Fruit fly (Drosophila melanogaster) whole organism, embryonic: ENCODE results near the gene CG14071.

ENCODE experiments used
- Aef1 ChIP-seq: fragments of 200-800 bp; sonication (Bioruptor generic); IDR thresholded peaks from 3 replicates; pipeline ENCODE4 v1.3.6; 2022; ENCODE audit warnings: missing biosample characterization, missing genetic modification characterization
- BtbVII ChIP-seq: fragments of 200-800 bp; sonication (Bioruptor generic); optimal IDR thresholded peaks from 3 replicates; lab custom pipeline; 2017; ENCODE audit warnings: missing biosample characterization, mild to moderate bottlenecking, missing genetic modification characterization
- CG10209 ChIP-seq: fragments of 200-800 bp; sonication (Bioruptor generic); optimal IDR thresholded peaks from 3 replicates; lab custom pipeline; 2017; ENCODE audit warnings: missing biosample characterization, mild to moderate bottlenecking, missing genetic modification characterization, missing genetic modification reagents
- CG10979 ChIP-seq: fragments of 200-800 bp; sonication (Bioruptor generic); optimal IDR thresholded peaks from 2 replicates; lab custom pipeline; 2018; ENCODE audit warnings: missing biosample characterization, mild to moderate bottlenecking, missing genetic modification characterization, moderate library complexity
- CG11085 ChIP-seq: fragments of 200-800 bp; sonication (Bioruptor generic); IDR thresholded peaks from 2 replicates; pipeline ENCODE4 v1.3.6; 2022; ENCODE audit warnings: missing biosample characterization, missing genetic modification characterization
- CG12104 ChIP-seq: fragments of 200-800 bp; sonication (Bioruptor generic); optimal IDR thresholded peaks from 3 replicates; lab custom pipeline; 2016; ENCODE audit warnings: missing biosample characterization, missing genetic modification characterization
- CG12659 ChIP-seq: fragments of 200-800 bp; sonication (Bioruptor generic); optimal IDR thresholded peaks from 3 replicates; lab custom pipeline; 2017; ENCODE audit warnings: mild to moderate bottlenecking, missing biosample characterization, missing genetic modification reagents, missing genetic modification characterization
- CG1647 ChIP-seq: fragments of 200-800 bp; sonication (Bioruptor generic); optimal IDR thresholded peaks from 3 replicates; lab custom pipeline; 2016; ENCODE audit warnings: missing biosample characterization, missing genetic modification characterization
- CG17359 ChIP-seq: fragments of 200-800 bp; sonication (Bioruptor generic); optimal IDR thresholded peaks from 3 replicates; lab custom pipeline; 2018; ENCODE audit warnings: missing biosample characterization, mild to moderate bottlenecking, missing genetic modification characterization, moderate library complexity
- CG18619 ChIP-seq: fragments of 200-800 bp; sonication (Bioruptor generic); optimal IDR thresholded peaks from 3 replicates; lab custom pipeline; 2017; ENCODE audit warnings: missing biosample characterization, mild to moderate bottlenecking, missing genetic modification characterization
- CG2116 ChIP-seq: fragments of 200-800 bp; sonication (Bioruptor generic); optimal IDR thresholded peaks from 3 replicates; lab custom pipeline; 2018; ENCODE audit warnings: missing biosample characterization, mild to moderate bottlenecking, missing genetic modification characterization
- CG2120 ChIP-seq: fragments of 200-800 bp; sonication (Bioruptor generic); optimal IDR thresholded peaks from 3 replicates; lab custom pipeline; 2016; ENCODE audit warnings: missing biosample characterization, missing genetic modification characterization
- CG2889 ChIP-seq: fragments of 200-800 bp; sonication (Bioruptor generic); IDR thresholded peaks from 3 replicates; pipeline ENCODE4 v1.3.6; 2022; ENCODE audit warnings: missing biosample characterization, missing genetic modification characterization
- CG30020 ChIP-seq: fragments of 200-800 bp; optimal IDR thresholded peaks from 2 replicates; lab custom pipeline; 2019; ENCODE audit warnings: missing biosample characterization, mild to moderate bottlenecking, missing genetic modification characterization, moderate library complexity
- CG5245 ChIP-seq: fragments of 200-800 bp; sonication (Bioruptor generic); optimal IDR thresholded peaks from 3 replicates; lab custom pipeline; 2016; ENCODE audit warnings: missing biosample characterization, missing genetic modification characterization
- CG5953 ChIP-seq: fragments of 200-800 bp; sonication (Bioruptor generic); IDR thresholded peaks from 2 replicates; pipeline ENCODE4 v1.3.6; 2022; ENCODE audit warnings: missing biosample characterization, missing genetic modification characterization
- CG7928 ChIP-seq: fragments of 200-800 bp; sonication (Bioruptor generic); optimal IDR thresholded peaks from 2 replicates; lab custom pipeline; 2017; ENCODE audit warnings: missing biosample characterization, mild to moderate bottlenecking, missing genetic modification characterization
- ERR ChIP-seq: fragments of 200-800 bp; sonication (Bioruptor generic); optimal IDR thresholded peaks from 2 replicates; lab custom pipeline; 2016; ENCODE audit warnings: missing biosample characterization, missing genetic modification characterization
- Ets65A ChIP-seq: fragments of 200-800 bp; sonication (Bioruptor generic); peaks from one replicate; lab custom pipeline; 2016; ENCODE audit warnings: missing biosample characterization, missing genetic modification characterization
- GATAe ChIP-seq: fragments of 200-800 bp; sonication (Bioruptor generic); conservative IDR thresholded peaks from 2 replicates; pipeline ENCODE4 v1.3.6; 2022; ENCODE audit warnings: missing biosample characterization, missing genetic modification characterization
- Jarid2 ChIP-seq: fragments of 200-800 bp; sonication (Bioruptor generic); optimal IDR thresholded peaks from 3 replicates; lab custom pipeline; 2017; ENCODE audit warnings: mild to moderate bottlenecking, missing biosample characterization, missing genetic modification reagents, missing genetic modification characterization
- Lhr ChIP-seq: fragments of 200-800 bp; sonication (Bioruptor generic); optimal IDR thresholded peaks from 3 replicates; lab custom pipeline; 2017; ENCODE audit warnings: mild to moderate bottlenecking, missing biosample characterization, missing genetic modification reagents, missing genetic modification characterization
- MBD-R2 ChIP-seq: fragments of 200-800 bp; sonication (Bioruptor generic); IDR thresholded peaks from 2 replicates; pipeline ENCODE4 v1.3.6; 2022; ENCODE audit warnings: missing biosample characterization, missing genetic modification characterization
- Mad ChIP-seq: fragments of 200-800 bp; sonication (Bioruptor generic); optimal IDR thresholded peaks from 2 replicates; lab custom pipeline; 2016; ENCODE audit warnings: missing biosample characterization, missing genetic modification characterization
- Nf-YC ChIP-seq: fragments of 200-800 bp; optimal IDR thresholded peaks from 3 replicates; lab custom pipeline; 2019; ENCODE audit warnings: missing biosample characterization, mild to moderate bottlenecking, missing genetic modification characterization, moderate library complexity
- Opbp ChIP-seq: fragments of 200-800 bp; sonication (Bioruptor generic); IDR thresholded peaks from 3 replicates; pipeline ENCODE4 v1.3.6; 2022; ENCODE audit warnings: missing biosample characterization, missing genetic modification characterization; ENCODE audit not compliant: partially characterized antibody
- Optix ChIP-seq: fragments of 200-800 bp; sonication (Bioruptor generic); IDR thresholded peaks from 3 replicates; pipeline ENCODE4 v1.3.6; 2022; ENCODE audit warnings: missing biosample characterization, missing genetic modification characterization
- Pdp1 ChIP-seq, 2 experiments: fragments of 200-800 bp; sonication (Bioruptor generic); optimal IDR thresholded peaks; 3 replicates each; lab custom pipeline; 2016; ENCODE audit warnings: missing biosample characterization in 2 of 2, missing genetic modification characterization in 2 of 2, mild to moderate bottlenecking in 1 of 2, moderate library complexity in 1 of 2
- Xrp1 ChIP-seq: fragments of 200-800 bp; sonication (Bioruptor generic); IDR thresholded peaks from 2 replicates; pipeline ENCODE4 v1.3.6; 2022; ENCODE audit warnings: missing biosample characterization, missing genetic modification characterization
- abd-A ChIP-seq: fragments of 200-800 bp; sonication (Bioruptor generic); optimal IDR thresholded peaks from 3 replicates; lab custom pipeline; 2019; ENCODE audit warnings: missing biosample characterization, mild to moderate bottlenecking, missing genetic modification characterization, moderate library complexity
- ash1 ChIP-seq: fragments of 200-800 bp; sonication (Bioruptor generic); optimal IDR thresholded peaks from 2 replicates; lab custom pipeline; 2018; ENCODE audit warnings: missing biosample characterization, mild to moderate bottlenecking, missing genetic modification characterization
- bsh ChIP-seq, 2 experiments: fragments of 200-800 bp; sonication (Bioruptor generic); optimal IDR thresholded peaks; 2 replicates each; lab custom pipeline; 2017 to 2018; ENCODE audit warnings: mild to moderate bottlenecking in 2 of 2, missing biosample characterization in 2 of 2, missing genetic modification characterization in 2 of 2, moderate library complexity in 1 of 2
- croc ChIP-seq: fragments of 200-800 bp; sonication (Bioruptor generic); conservative IDR thresholded peaks from 3 replicates; pipeline ENCODE4 v1.3.6; 2022; ENCODE audit warnings: missing biosample characterization, missing genetic modification characterization
- fd64A ChIP-seq: fragments of 200-800 bp; sonication (Bioruptor generic); optimal IDR thresholded peaks from 3 replicates; lab custom pipeline; 2018; ENCODE audit warnings: missing biosample characterization, mild to moderate bottlenecking, missing genetic modification characterization
- ftz-f1 ChIP-seq: fragments of 200-800 bp; sonication (Bioruptor generic); optimal IDR thresholded peaks from 2 replicates; lab custom pipeline; 2016; ENCODE audit warnings: missing biosample characterization, missing genetic modification characterization
- fu2 ChIP-seq: fragments of 200-800 bp; sonication (Bioruptor generic); optimal IDR thresholded peaks from 2 replicates; lab custom pipeline; 2016; ENCODE audit warnings: missing biosample characterization, missing genetic modification characterization
- gem ChIP-seq: fragments of 200-800 bp; sonication (Bioruptor generic); optimal IDR thresholded peaks from 2 replicates; lab custom pipeline; 2019; ENCODE audit warnings: missing biosample characterization, mild to moderate bottlenecking, missing genetic modification characterization, moderate library complexity
- kah ChIP-seq: fragments of 200-800 bp; sonication (Bioruptor generic); optimal IDR thresholded peaks from 2 replicates; lab custom pipeline; 2018; ENCODE audit warnings: missing biosample characterization, mild to moderate bottlenecking, missing genetic modification characterization
- luna ChIP-seq: fragments of 200-800 bp; sonication (Bioruptor generic); optimal IDR thresholded peaks from 2 replicates; lab custom pipeline; 2016; ENCODE audit warnings: missing biosample characterization, missing genetic modification characterization
- nerfin-2 ChIP-seq: fragments of 200-800 bp; sonication (Bioruptor generic); IDR thresholded peaks from 2 replicates; pipeline ENCODE4 v1.3.6; 2022; ENCODE audit warnings: missing biosample characterization, missing genetic modification characterization; ENCODE audit not compliant: partially characterized antibody
- odd ChIP-seq: fragments of 200-800 bp; sonication (Bioruptor generic); optimal IDR thresholded peaks from 2 replicates; lab custom pipeline; 2017; ENCODE audit warnings: missing biosample characterization, mild to moderate bottlenecking, missing genetic modification characterization
- onecut ChIP-seq: fragments of 200-800 bp; sonication (Bioruptor generic); IDR thresholded peaks from 2 replicates; pipeline ENCODE4 v1.3.6; 2022; ENCODE audit warnings: missing biosample characterization, missing genetic modification characterization
- p53 ChIP-seq: fragments of 200-800 bp; sonication (Bioruptor generic); optimal IDR thresholded peaks from 2 replicates; lab custom pipeline; 2016; ENCODE audit warnings: missing biosample characterization, missing genetic modification characterization
- sd ChIP-seq: fragments of 200-800 bp; sonication (Bioruptor generic); optimal IDR thresholded peaks from 3 replicates; lab custom pipeline; 2018; ENCODE audit warnings: missing biosample characterization, mild to moderate bottlenecking, missing genetic modification characterization, moderate library complexity
- sens ChIP-seq: fragments of 200-800 bp; sonication (Bioruptor generic); peaks from one replicate; lab custom pipeline; 2016; ENCODE audit warnings: missing biosample characterization, missing genetic modification characterization
- sr ChIP-seq: fragments of 200-800 bp; sonication (Bioruptor generic); IDR thresholded peaks from 3 replicates; pipeline ENCODE4 v1.3.6; 2022; ENCODE audit warnings: missing biosample characterization, missing genetic modification characterization
- tx ChIP-seq: fragments of 200-800 bp; sonication (Bioruptor generic); optimal IDR thresholded peaks from 2 replicates; lab custom pipeline; 2016; ENCODE audit warnings: missing biosample characterization, missing genetic modification characterization
- vfl ChIP-seq: fragments of 200-800 bp; sonication (Bioruptor generic); optimal IDR thresholded peaks from 2 replicates; lab custom pipeline; 2016; ENCODE audit warnings: missing biosample characterization, missing genetic modification characterization
- zen ChIP-seq: fragments of 200-800 bp; sonication (Bioruptor generic); optimal IDR thresholded peaks from 3 replicates; lab custom pipeline; 2018; ENCODE audit warnings: missing biosample characterization, mild to moderate bottlenecking, missing genetic modification characterization, moderate library complexity

CG14071 gene

DNA sequence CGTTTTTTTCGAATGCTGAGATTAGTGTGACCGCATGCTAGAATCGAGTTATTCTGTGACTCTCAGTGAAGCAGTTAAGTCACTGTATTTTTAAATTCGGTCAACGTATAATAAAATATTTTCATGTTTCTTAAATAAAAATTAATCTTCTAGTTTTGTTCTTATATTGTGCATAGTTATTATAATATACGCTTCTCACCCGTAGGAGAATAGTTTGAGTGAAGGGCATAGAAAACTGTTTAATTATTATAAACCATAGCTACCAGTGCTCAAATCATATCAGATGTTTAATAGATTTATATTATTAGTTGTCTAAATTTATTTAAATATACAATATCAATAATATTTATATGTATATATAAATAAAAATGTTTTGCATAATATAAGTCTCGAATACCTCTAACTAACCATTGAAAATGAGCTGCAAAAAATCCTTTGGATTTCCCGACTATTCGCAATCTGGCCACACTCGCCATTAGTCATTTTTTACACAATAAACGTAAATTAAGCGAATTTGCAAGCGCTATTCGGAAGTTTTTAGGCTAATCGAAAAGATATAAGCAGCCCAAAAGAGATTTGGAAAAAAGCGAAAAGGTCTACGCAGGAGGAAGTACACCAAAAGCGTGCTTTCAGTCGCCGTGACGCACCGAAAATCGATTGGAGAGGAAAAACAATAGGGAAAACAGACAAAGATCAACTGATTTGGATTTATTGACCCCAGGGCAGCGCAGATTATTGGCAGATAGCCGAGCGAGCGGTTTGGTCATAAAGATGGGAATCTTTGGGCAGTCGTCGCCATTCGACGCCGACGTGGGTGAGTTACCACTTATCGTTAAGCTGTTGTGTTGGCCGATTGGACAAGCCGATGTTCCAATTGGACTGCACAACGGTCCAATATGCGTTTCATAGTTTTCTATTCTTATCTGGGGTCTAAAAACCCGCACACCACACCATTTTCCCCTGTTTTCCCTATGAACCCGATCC lies 30.4 kb downstream of the CG14071 start, which contains the start of the genes aurB and Stam (continued):
- TF ChIP-seq ftz-f1 (GFP tag; lab: Kevin White, UChicago) (no peak), sens (GFP tag; lab: Kevin White, UChicago) (peak; percentile 17), Optix (no peak), CG30020 (peak; percentile 57), CG12659 (GFP tag; lab: Kevin White, UChicago) (peak; percentile 77), vfl (GFP tag; lab: Kevin White, UChicago) (no peak), p53 (GFP tag; lab: Kevin White, UChicago) (no peak), CG18619 (GFP tag; lab: Kevin White, UChicago) (peak; percentile 40), CG2116 (GFP tag; lab: Kevin White, UChicago) (peak; percentile 51), odd (GFP tag; lab: Kevin White, UChicago) (no peak), abd-A (tag; lab: Kevin White, UChicago) (no peak), zen (tag; lab: Kevin White, UChicago) (peak; percentile 53), BtbVII (GFP tag; lab: Kevin White, UChicago) (peak; percentile 51), Aef1 (GFP tag; lab: Robert Waterston, UW) (peak; percentile 23; the same call in 1 of the 3 replicates), ash1 (no peak), fu2 (GFP tag; lab: Kevin White, UChicago) (no peak), Mad (GFP tag; lab: Kevin White, UChicago) (no peak), onecut (GFP tag; lab: Robert Waterston, UW) (no peak), bsh (GFP tag; optimal IDR thresholded peaks at IDR 0.05; lab: Kevin White, UChicago) (peak in 1 of 2 experiments; percentile 62), CG2120 (GFP tag; lab: Kevin White, UChicago) (peak; percentile 31), nerfin-2 (GFP tag; lab: Robert Waterston, UW) (no peak), croc (GFP tag; lab: Robert Waterston, UW) (no peak), CG7928 (no peak), sd (peak; percentile 31), Lhr (GFP tag; lab: Kevin White, UChicago) (no peak), sr (GFP tag; lab: Robert Waterston, UW) (no peak), CG11085 (GFP tag; lab: Robert Waterston, UW) (no peak), CG2889 (no peak), Opbp (GFP tag; lab: Robert Waterston, UW) (no peak), MBD-R2 (GFP tag; lab: Robert Waterston, UW) (0 out of 2 replicates have a peak, but pooled peaks have one; percentile 27), kah (GFP tag; lab: Kevin White, UChicago) (no peak), CG1647 (GFP tag; lab: Kevin White, UChicago) (no peak), tx (GFP tag; lab: Kevin White, UChicago) (no peak), CG5953 (GFP tag; lab: Robert Waterston, UW) (no peak), Nf-YC (tag; lab: Kevin White, UChicago) (peak; percentile 71), Xrp1 (GFP tag; lab: Robert Waterston, UW) (peak; percentile 64; the same call in 1 of the 2 replicates), gem (tag; lab: Kevin White, UChicago) (peak; percentile 82), GATAe (GFP tag; lab: Robert Waterston, UW) (no peak), CG12104 (GFP tag; lab: Kevin White, UChicago) (no peak), luna (GFP tag; lab: Kevin White, UChicago) (no peak), CG5245 (GFP tag; lab: Kevin White, UChicago) (no peak), fd64A (GFP tag; lab: Kevin White, UChicago) (no peak), Jarid2 (GFP tag; lab: Kevin White, UChicago) (no peak), CG17359 (tag; lab: Kevin White, UChicago) (peak; percentile 51), Ets65A (GFP tag; lab: Kevin White, UChicago) (peak; percentile 56), CG10209 (GFP tag; lab: Kevin White, UChicago) (peak; percentile 49), ERR (no peak), CG10979 (tag; lab: Kevin White, UChicago) (peak; percentile 50), Pdp1 (GFP tag; optimal IDR thresholded peaks at IDR 0.05; lab: Kevin White, UChicago) (peak in 1 of 2 experiments; percentile 43)
